Fruit fly (Drosophila melanogaster) whole organism, wandering third instar larva: ENCODE results near the gene CG42489.

Experiments used
- Abd-B ChIP-seq: fragments of >200 bp; optimal IDR thresholded peaks from 2 replicates; lab custom pipeline; 2017; ENCODE audit warnings: missing biosample characterization, missing genetic modification characterization
- CG32264 ChIP-seq: fragments of 200-800 bp; sonication (Bioruptor generic); optimal IDR thresholded peaks from 2 replicates; lab custom pipeline; 2016; ENCODE audit warnings: missing biosample characterization, missing genetic modification characterization
- CG9705 ChIP-seq: fragments of 200-800 bp; sonication (Bioruptor generic); optimal IDR thresholded peaks from 2 replicates; lab custom pipeline; 2018; ENCODE audit warnings: missing biosample characterization, mild to moderate bottlenecking, missing genetic modification characterization
- CrebA ChIP-seq: fragments of 200-800 bp; sonication (Bioruptor generic); optimal IDR thresholded peaks from 2 replicates; lab custom pipeline; 2016; ENCODE audit warnings: missing biosample characterization, mild to moderate bottlenecking, missing genetic modification characterization, borderline replicate concordance
- Dfd ChIP-seq: fragments of >200 bp; optimal IDR thresholded peaks from 2 replicates; lab custom pipeline; 2017; ENCODE audit warnings: missing biosample characterization, missing genetic modification characterization
- Dif ChIP-seq: fragments of 200-275, 200-300 bp; sonication (Bioruptor generic); optimal IDR thresholded peaks from 2 replicates; lab custom pipeline; 2018; ENCODE audit warnings: missing biosample characterization, missing genetic modification characterization; ENCODE audit not compliant: partially characterized antibody
- GATAd ChIP-seq: sonication (Bioruptor generic); optimal IDR thresholded peaks from 2 replicates; lab custom pipeline; 2016; ENCODE audit warnings: missing biosample characterization, missing genetic modification characterization
- HLH106 ChIP-seq: fragments of 200-800 bp; optimal IDR thresholded peaks from 3 replicates; lab custom pipeline; 2019; ENCODE audit warnings: missing biosample characterization, mild to moderate bottlenecking, missing genetic modification characterization, moderate library complexity
- Hnf4 ChIP-seq: fragments of 200-800 bp; sonication (Bioruptor generic); optimal IDR thresholded peaks from 2 replicates; lab custom pipeline; 2016; ENCODE audit warnings: missing biosample characterization, mild to moderate bottlenecking, missing genetic modification characterization
- Hr78 ChIP-seq: fragments of >200 bp; optimal IDR thresholded peaks from 2 replicates; lab custom pipeline; 2017; ENCODE audit warnings: missing biosample characterization, missing genetic modification characterization
- Hr83 ChIP-seq: fragments of 200-300 bp; sonication (Bioruptor generic); optimal IDR thresholded peaks from 2 replicates; lab custom pipeline; 2016; ENCODE audit warnings: missing biosample characterization, mild to moderate bottlenecking, missing genetic modification characterization, moderate library complexity; ENCODE audit not compliant: poor library complexity, severe bottlenecking
- Jra ChIP-seq: sonication (Bioruptor generic); optimal IDR thresholded peaks from 2 replicates; lab custom pipeline; 2016; ENCODE audit warnings: missing biosample characterization, missing genetic modification characterization
- Mio ChIP-seq: sonication (Bioruptor generic); optimal IDR thresholded peaks from 2 replicates; lab custom pipeline; 2016; ENCODE audit warnings: missing biosample characterization, missing genetic modification characterization
- Myc ChIP-seq: fragments of >200 bp; optimal IDR thresholded peaks from 2 replicates; lab custom pipeline; 2017
- N ChIP-seq: fragments of >200 bp; optimal IDR thresholded peaks from 2 replicates; lab custom pipeline; 2018; ENCODE audit warnings: missing biosample characterization, missing external identifiers, missing genetic modification characterization
- OdsH ChIP-seq: fragments of 200-800 bp; sonication (Bioruptor generic); optimal IDR thresholded peaks from 2 replicates; lab custom pipeline; 2016; ENCODE audit warnings: missing biosample characterization, mild to moderate bottlenecking, missing genetic modification characterization
- Rel ChIP-seq, 2 experiments: fragments of 200-800 bp; sonication (Bioruptor generic) in 1 of 2; optimal IDR thresholded peaks; 2 replicates in 1 of 2; 3 replicates in 1 of 2; lab custom pipeline; 2016 to 2019; ENCODE audit warnings: mild to moderate bottlenecking in 2 of 2, missing biosample characterization in 2 of 2, missing genetic modification characterization in 2 of 2, moderate library complexity in 1 of 2
- Sp1 ChIP-seq: fragments of 200-800 bp; sonication (Bioruptor generic); optimal IDR thresholded peaks from 3 replicates; lab custom pipeline; 2019; ENCODE audit warnings: missing biosample characterization, mild to moderate bottlenecking, missing genetic modification characterization, moderate library complexity
- Vsx2 ChIP-seq: fragments of 200-300, 225-300 bp; sonication (Bioruptor generic); optimal IDR thresholded peaks from 2 replicates; lab custom pipeline; 2018; ENCODE audit warnings: missing biosample characterization, missing genetic modification characterization; ENCODE audit not compliant: partially characterized antibody
- br ChIP-seq: fragments of 200-800 bp; sonication (Bioruptor generic); optimal IDR thresholded peaks from 2 replicates; lab custom pipeline; 2016; ENCODE audit warnings: missing biosample characterization, missing genetic modification characterization
- brk ChIP-seq: fragments of 200-800 bp; sonication (Bioruptor generic); optimal IDR thresholded peaks from 2 replicates; lab custom pipeline; 2016; ENCODE audit warnings: missing biosample characterization, mild to moderate bottlenecking, missing genetic modification characterization
- dl ChIP-seq, 2 experiments: fragments of 175-275, 200-275 bp in 1 of 2; fragments of 200-275 bp in 1 of 2; sonication (Bioruptor generic); optimal IDR thresholded peaks; lab custom pipeline; 2018; ENCODE audit warnings: mild to moderate bottlenecking in 2 of 2, missing biosample characterization in 2 of 2, missing genetic modification characterization in 2 of 2, moderate library complexity in 2 of 2; ENCODE audit not compliant: partially characterized antibody in 2 of 2, insufficient read depth in 1 of 2
- dmrt93B ChIP-seq: fragments of 200-800 bp; sonication (Bioruptor generic); optimal IDR thresholded peaks from 2 replicates; lab custom pipeline; 2018; ENCODE audit warnings: missing biosample characterization, mild to moderate bottlenecking, missing genetic modification characterization
- dsf ChIP-seq: sonication (Bioruptor generic); optimal IDR thresholded peaks from 2 replicates; lab custom pipeline; 2016; ENCODE audit warnings: missing biosample characterization, missing genetic modification characterization, borderline replicate concordance
- ey ChIP-seq: fragments of 200-800 bp; sonication (Bioruptor generic); optimal IDR thresholded peaks from 2 replicates; lab custom pipeline; 2016; ENCODE audit warnings: missing biosample characterization, missing genetic modification characterization
- foxo ChIP-seq, 2 experiments: fragments of 200-800 bp; sonication (Bioruptor generic); optimal IDR thresholded peaks; 2 replicates in 1 of 2; 3 replicates in 1 of 2; lab custom pipeline; 2016 to 2017; ENCODE audit warnings: missing biosample characterization in 2 of 2, missing genetic modification characterization in 2 of 2
- fru ChIP-seq: fragments of 200-800 bp; sonication (Bioruptor generic); optimal IDR thresholded peaks from 3 replicates; lab custom pipeline; 2016; ENCODE audit warnings: missing biosample characterization, mild to moderate bottlenecking, missing genetic modification characterization
- h ChIP-seq: fragments of 200-800 bp; sonication (Bioruptor generic); optimal IDR thresholded peaks from 3 replicates; lab custom pipeline; 2016; ENCODE audit warnings: missing biosample characterization, mild to moderate bottlenecking, missing genetic modification characterization
- jim ChIP-seq: fragments of 175-275, 200-325 bp; sonication (Bioruptor generic); optimal IDR thresholded peaks from 2 replicates; lab custom pipeline; 2016; ENCODE audit warnings: missing biosample characterization, mild to moderate bottlenecking, missing genetic modification characterization
- lola ChIP-seq: fragments of >200 bp; optimal IDR thresholded peaks from 2 replicates; lab custom pipeline; 2017; ENCODE audit warnings: missing biosample characterization, missing genetic modification characterization
- pan ChIP-seq: fragments of >200 bp; optimal IDR thresholded peaks from 2 replicates; lab custom pipeline; 2017
- psq ChIP-seq: fragments of 200-800 bp; sonication (Bioruptor generic); optimal IDR thresholded peaks from 3 replicates; lab custom pipeline; 2017; ENCODE audit warnings: missing biosample characterization, mild to moderate bottlenecking, missing genetic modification characterization, moderate library complexity
- rgr ChIP-seq: fragments of 200-800 bp; sonication (Bioruptor generic); optimal IDR thresholded peaks from 3 replicates; lab custom pipeline; 2016; ENCODE audit warnings: missing biosample characterization, mild to moderate bottlenecking, missing genetic modification characterization
- sage ChIP-seq: fragments of 200-800 bp; sonication (Bioruptor generic); optimal IDR thresholded peaks from 2 replicates; lab custom pipeline; 2016; ENCODE audit warnings: missing biosample characterization, mild to moderate bottlenecking, missing genetic modification characterization
- sv ChIP-seq: fragments of 200-800 bp; sonication (Bioruptor generic); optimal IDR thresholded peaks from 3 replicates; lab custom pipeline; 2016; ENCODE audit warnings: missing biosample characterization, missing genetic modification characterization
- tai ChIP-seq: sonication (Bioruptor generic); optimal IDR thresholded peaks from 2 replicates; lab custom pipeline; 2016; ENCODE audit warnings: missing biosample characterization, missing genetic modification characterization
- usp ChIP-seq: fragments of >200 bp; optimal IDR thresholded peaks from 2 replicates; lab custom pipeline; 2017; ENCODE audit warnings: missing biosample characterization, missing genetic modification characterization
- woc ChIP-seq: sonication (Bioruptor generic); optimal IDR thresholded peaks from 2 replicates; lab custom pipeline; 2016; ENCODE audit warnings: missing biosample characterization, mild to moderate bottlenecking, missing genetic modification characterization

CG42489 gene

DNA sequence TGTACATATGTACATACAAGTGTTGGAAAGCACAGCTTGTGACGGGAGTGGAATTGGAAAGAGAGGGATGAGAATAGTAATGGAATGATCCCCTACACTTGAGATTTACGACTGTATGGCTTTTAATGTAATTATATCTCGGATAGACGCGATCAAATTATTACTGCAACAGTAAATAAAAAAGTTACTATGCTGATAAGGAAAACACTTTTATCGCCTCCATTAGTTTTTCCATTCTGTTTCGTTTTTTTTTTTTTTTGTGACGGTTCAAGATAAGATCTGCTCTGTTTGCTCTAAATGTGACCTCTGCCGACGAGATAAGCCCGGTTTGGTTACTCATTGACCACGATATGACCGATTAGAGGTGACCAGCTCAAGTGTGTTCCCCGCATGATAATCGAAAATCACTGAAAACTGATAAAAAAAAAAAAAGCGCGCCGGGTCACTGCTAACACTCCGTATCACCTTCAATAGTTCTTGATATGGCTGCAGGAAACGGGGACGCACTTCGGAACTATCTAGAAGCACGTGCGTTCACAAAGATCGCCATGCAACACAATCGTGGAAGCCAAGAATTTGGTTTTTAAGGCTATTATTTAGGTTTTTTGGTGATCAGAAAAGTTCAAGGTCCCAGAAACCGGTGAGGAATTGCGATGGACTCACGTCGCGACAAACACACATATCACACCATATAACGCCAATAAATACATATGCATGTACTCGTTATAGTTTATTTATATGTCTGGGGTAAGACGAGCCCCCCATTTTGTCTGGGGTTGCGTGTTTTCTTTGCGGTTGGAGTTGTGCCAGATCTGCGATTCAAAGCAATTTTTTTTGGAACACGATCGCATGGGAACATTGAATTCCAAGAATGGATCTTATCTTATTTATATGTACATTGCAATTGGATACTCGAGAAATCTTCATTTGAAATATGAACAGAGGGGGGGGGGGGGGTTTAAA, 16.2 kb upstream of the CG42489 start, which contains the start of gene p:
Gene p (minus strand): TSS at position 156 of the 963 bp plus-strand sequence.
- TF ChIP-seq dl (GFP tag; optimal IDR thresholded peaks at IDR 0.05; lab: Kevin White, UChicago; ENCODE audit: insufficient read depth in 1 of 2, partially characterized antibody in 2 of 2) (no peak), Sp1 (GFP tag; lab: Kevin White, UChicago) (no peak), CG32264 (GFP tag; lab: Kevin White, UChicago) (no peak), dmrt93B (GFP tag; lab: Kevin White, UChicago) (no peak), br (no peak), woc (peak; percentile 55), Hnf4 (peak; percentile 21), Hr78 (GFP tag; lab: Kevin White, UChicago) (no peak), sage (GFP tag; lab: Kevin White, UChicago) (peak; percentile 11), HLH106 (tag; lab: Kevin White, UChicago) (no peak), fru (GFP tag; lab: Kevin White, UChicago) (peak; percentile 83), psq (GFP tag; lab: Kevin White, UChicago) (no peak), brk (GFP tag; lab: Kevin White, UChicago) (no peak), sv (GFP tag; lab: Kevin White, UChicago) (no peak), ey (GFP tag; lab: Kevin White, UChicago) (peak; percentile 1), GATAd (GFP tag; lab: Kevin White, UChicago) (no peak), Abd-B (GFP tag; lab: Kevin White, UChicago) (no peak), usp (GFP tag; lab: Kevin White, UChicago) (no peak), Dfd (GFP tag; lab: Kevin White, UChicago) (no peak), h (GFP tag; lab: Kevin White, UChicago) (peak; percentile 33), Rel (GFP tag; optimal IDR thresholded peaks at IDR 0.05; lab: Kevin White, UChicago) (no peak), Rel (tag; optimal IDR thresholded peaks at IDR 0.05; lab: Kevin White, UChicago) (no peak), CrebA (GFP tag; lab: Kevin White, UChicago) (no peak), jim (GFP tag; lab: Kevin White, UChicago) (no peak), dsf (GFP tag; lab: Kevin White, UChicago) (peak; percentile 6), foxo (GFP tag; optimal IDR thresholded peaks at IDR 0.05; lab: Kevin White, UChicago) (peak in 1 of 2 experiments; percentile 62), Dif (GFP tag; lab: Kevin White, UChicago) (no peak), OdsH (GFP tag; lab: Kevin White, UChicago) (peak; percentile 47), tai (GFP tag; lab: Kevin White, UChicago) (no peak), CG9705 (no peak), rgr (peak; percentile 61), Vsx2 (GFP tag; lab: Kevin White, UChicago) (no peak), Jra (GFP tag; lab: Kevin White, UChicago) (peak; percentile 18), N (GFP tag; lab: Kevin White, UChicago) (no peak), Mio (GFP tag; lab: Kevin White, UChicago) (no peak), pan (lab: Kevin White, UChicago) (no peak), Hr83 (GFP tag; lab: Kevin White, UChicago) (peak; percentile 9), lola (no peak), Myc (no peak)
